Worm (Caenorhabditis elegans) whole organism, L3 larva: Measurements from ENCODE around the gene F14H8.8.

Experiments used
- R02D3.7 ChIP-seq: fragments of 150-350 bp; optimal IDR thresholded peaks from 2 replicates; lab custom pipeline; 2014; ENCODE audit warnings: missing biosample characterization, missing genetic modification characterization
- ZK546.5 ChIP-seq: sonication (generic microtip); optimal IDR thresholded peaks from 2 replicates; lab custom pipeline; 2017; ENCODE audit warnings: missing biosample characterization, missing genetic modification characterization
- aly-2 ChIP-seq: fragments of 150-350 bp; optimal IDR thresholded peaks from 2 replicates; lab custom pipeline; 2014; ENCODE audit warnings: missing biosample characterization, missing genetic modification characterization
- ceh-16 ChIP-seq: sonication (generic microtip); optimal IDR thresholded peaks from 2 replicates; lab custom pipeline; 2017; ENCODE audit warnings: missing biosample characterization, missing genetic modification characterization
- ceh-28 ChIP-seq: fragments of 150-350 bp; optimal IDR thresholded peaks from 2 replicates; lab custom pipeline; 2014; ENCODE audit warnings: missing biosample characterization, missing genetic modification reagents, missing genetic modification characterization
- ceh-82 ChIP-seq: fragments of 150-350 bp; optimal IDR thresholded peaks from 2 replicates; lab custom pipeline; 2014; ENCODE audit warnings: missing biosample characterization, missing genetic modification characterization
- daf-12 ChIP-seq: fragments of 150-350 bp; optimal IDR thresholded peaks from 2 replicates; lab custom pipeline; 2014; ENCODE audit warnings: missing biosample characterization, missing genetic modification reagents, missing genetic modification characterization
- egl-5 ChIP-seq: fragments of 150-350 bp; optimal IDR thresholded peaks from 2 replicates; lab custom pipeline; 2017; ENCODE audit warnings: missing biosample characterization, missing genetic modification reagents, missing genetic modification characterization, inconsistent platforms
- elt-2 ChIP-seq: sonication (generic microtip); optimal IDR thresholded peaks from 2 replicates; lab custom pipeline; 2016; ENCODE audit warnings: missing genetic modification reagents, mild to moderate bottlenecking, missing genetic modification characterization, missing compliant biosample characterization
- elt-3 ChIP-seq, 3 experiments: fragments of 150-350 bp in 1 of 3; sonication (generic microtip) in 2 of 3; optimal IDR thresholded peaks; 2 replicates in 2 of 3; 4 replicates in 1 of 3; lab custom pipeline; 2014 to 2017; ENCODE audit warnings: missing biosample characterization in 3 of 3, missing genetic modification characterization in 3 of 3
- eor-1 ChIP-seq, 2 experiments: fragments of 150-350 bp; optimal IDR thresholded peaks; 2 replicates each; lab custom pipeline; 2014 to 2018; ENCODE audit warnings: missing biosample characterization in 2 of 2, missing genetic modification characterization in 2 of 2
- fkh-2 ChIP-seq: fragments of 150-350 bp; optimal IDR thresholded peaks from 2 replicates; lab custom pipeline; 2014; ENCODE audit warnings: missing biosample characterization, missing genetic modification reagents, missing genetic modification characterization
- fos-1 ChIP-seq: fragments of 150-350 bp; optimal IDR thresholded peaks from 2 replicates; lab custom pipeline; 2014; ENCODE audit warnings: missing biosample characterization, missing genetic modification characterization
- hmg-11 ChIP-seq: sonication (generic microtip); optimal IDR thresholded peaks from 2 replicates; lab custom pipeline; 2016; ENCODE audit warnings: missing genetic modification characterization, missing compliant biosample characterization
- jun-1 ChIP-seq: fragments of 150-350 bp; optimal IDR thresholded peaks from 2 replicates; lab custom pipeline; 2014; ENCODE audit warnings: missing biosample characterization, missing genetic modification reagents, missing genetic modification characterization
- lin-15B ChIP-seq: fragments of 150-350 bp; optimal IDR thresholded peaks from 2 replicates; lab custom pipeline; 2014; ENCODE audit warnings: missing biosample characterization, missing genetic modification characterization
- lin-39 ChIP-seq: fragments of 150-350 bp; optimal IDR thresholded peaks from 2 replicates; lab custom pipeline; 2018; ENCODE audit warnings: missing biosample characterization, missing genetic modification reagents, missing genetic modification characterization
- lsy-12 ChIP-seq: sonication (generic microtip); optimal IDR thresholded peaks from 2 replicates; lab custom pipeline; 2016; ENCODE audit warnings: mild to moderate bottlenecking, missing genetic modification characterization, missing compliant biosample characterization
- mdl-1 ChIP-seq: fragments of 150-350 bp; optimal IDR thresholded peaks from 2 replicates; lab custom pipeline; 2014; ENCODE audit warnings: missing biosample characterization, missing genetic modification characterization
- mml-1 ChIP-seq: fragments of 150-350 bp; sonication (generic microtip); optimal IDR thresholded peaks from 3 replicates; lab custom pipeline; 2014; ENCODE audit warnings: missing biosample characterization, missing genetic modification characterization
- nhr-12 ChIP-seq: fragments of 150-350 bp; optimal IDR thresholded peaks from 2 replicates; lab custom pipeline; 2014; ENCODE audit warnings: missing biosample characterization, missing genetic modification characterization
- nhr-23 ChIP-seq: fragments of 150-350 bp; optimal IDR thresholded peaks from 2 replicates; lab custom pipeline; 2014; ENCODE audit warnings: missing biosample characterization, missing genetic modification reagents, missing genetic modification characterization
- nhr-25 ChIP-seq: sonication (generic microtip); optimal IDR thresholded peaks from 2 replicates; lab custom pipeline; 2017; ENCODE audit warnings: missing biosample characterization, missing genetic modification characterization
- nhr-28 ChIP-seq: fragments of 150-350 bp; optimal IDR thresholded peaks from 2 replicates; lab custom pipeline; 2014; ENCODE audit warnings: missing biosample characterization, missing genetic modification characterization
- nhr-77 ChIP-seq: fragments of 150-350 bp; optimal IDR thresholded peaks from 2 replicates; lab custom pipeline; 2014; ENCODE audit warnings: missing biosample characterization, missing genetic modification characterization
- pha-4 ChIP-seq: fragments of 150-350 bp; optimal IDR thresholded peaks from 2 replicates; lab custom pipeline; 2014; ENCODE audit warnings: missing biosample characterization, missing genetic modification reagents, missing genetic modification characterization
- pqm-1 ChIP-seq: fragments of 150-350 bp; optimal IDR thresholded peaks from 2 replicates; lab custom pipeline; 2017; ENCODE audit warnings: missing biosample characterization, missing genetic modification characterization, inconsistent platforms
- sea-2 ChIP-seq: fragments of 150-350 bp; sonication (generic microtip); optimal IDR thresholded peaks from 4 replicates; lab custom pipeline; 2014; ENCODE audit warnings: missing biosample characterization, missing genetic modification reagents, missing genetic modification characterization
- unc-39 ChIP-seq: sonication (generic microtip); optimal IDR thresholded peaks from 4 replicates; lab custom pipeline; 2017; ENCODE audit warnings: missing biosample characterization, missing genetic modification characterization
- zag-1 ChIP-seq: fragments of 150-350 bp; optimal IDR thresholded peaks from 2 replicates; lab custom pipeline; 2014; ENCODE audit warnings: missing biosample characterization, missing genetic modification characterization
- ztf-11 ChIP-seq: fragments of 150-350 bp; optimal IDR thresholded peaks from 2 replicates; lab custom pipeline; 2014; ENCODE audit warnings: missing biosample characterization, missing genetic modification characterization
- ztf-4 ChIP-seq: fragments of 150-350 bp; optimal IDR thresholded peaks from 2 replicates; lab custom pipeline; 2014; ENCODE audit warnings: missing biosample characterization, missing genetic modification characterization

Gene F14H8.8

DNA sequence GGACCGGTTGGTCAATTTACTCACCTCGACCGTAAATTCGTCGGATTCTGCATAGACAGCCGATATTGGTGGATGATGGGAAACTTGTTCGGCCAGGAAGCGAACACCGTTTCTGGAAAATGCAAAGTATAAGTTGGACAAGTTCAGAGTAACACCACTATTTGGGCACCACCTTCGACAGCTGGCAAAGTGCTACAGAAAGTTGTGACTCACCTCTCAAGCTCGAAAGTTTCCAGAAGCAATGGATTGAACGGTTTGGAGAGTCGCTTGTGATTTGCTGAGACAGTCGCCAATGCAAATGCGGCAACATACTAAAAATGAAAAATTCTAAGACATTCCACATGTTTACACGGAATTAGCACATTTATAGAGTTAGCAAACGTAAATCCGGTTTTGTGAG, 15.9 kb upstream of the F14H8.8 start:
- TF ChIP-seq jun-1 (tag; lab: Kevin White, UChicago): no peak
- TF ChIP-seq ZK546.5 (tag; lab: Kevin White, UChicago): no peak
- TF ChIP-seq unc-39 (tag; lab: Kevin White, UChicago): no peak
- no peak for TF ChIP-seq nhr-25 (tag; lab: Kevin White, UChicago)
- TF ChIP-seq elt-3 (tag; optimal IDR thresholded peaks at IDR 0.05; lab: Kevin White, UChicago): no peak
- no peak for TF ChIP-seq nhr-12 (tag; lab: Kevin White, UChicago)
- TF ChIP-seq egl-5 (tag; lab: Kevin White, UChicago): no peak
- TF ChIP-seq ztf-4 (tag; lab: Kevin White, UChicago): no peak
- no peak for TF ChIP-seq lin-15B (tag; lab: Kevin White, UChicago)
- no peak for TF ChIP-seq eor-1 (tag; optimal IDR thresholded peaks at IDR 0.05; lab: Kevin White, UChicago)

DNA sequence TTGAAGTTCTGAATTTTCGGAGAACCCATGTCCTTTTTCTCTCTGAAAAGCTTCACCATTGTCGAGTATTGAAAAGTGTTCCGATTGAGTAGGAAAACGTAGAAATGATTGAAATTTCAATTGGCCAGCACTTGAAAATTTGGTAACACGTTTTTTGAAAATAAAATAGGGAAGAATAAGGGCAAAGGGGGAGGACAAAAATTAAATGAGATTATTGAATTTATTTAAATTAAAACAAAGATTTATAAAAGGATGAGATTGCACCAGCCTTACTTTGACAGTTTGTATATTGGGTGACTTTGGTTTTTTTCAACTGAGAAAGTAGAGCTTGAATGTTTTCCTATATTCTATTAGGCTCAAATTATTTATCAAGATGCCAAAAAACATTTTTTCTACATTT, 15.1 kb upstream of the F14H8.8 start, which contains the start of gene obr-2:
Gene obr-2, minus strand, starts transcription at position 101 of the 400 bp plus-strand sequence.
- TF ChIP-seq unc-39 (tag; lab: Kevin White, UChicago) (no peak), lsy-12 (no peak), R02D3.7 (tag; lab: Kevin White, UChicago) (no peak), lin-39 (tag; lab: Kevin White, UChicago) (no peak), ceh-16 (tag; lab: Kevin White, UChicago) (no peak), elt-2 (tag; lab: Kevin White, UChicago) (no peak), aly-2 (no peak), eor-1 (tag; optimal IDR thresholded peaks at IDR 0.05; lab: Kevin White, UChicago) (no peak), ztf-11 (tag; lab: Kevin White, UChicago) (no peak), fos-1 (tag; lab: Kevin White, UChicago) (no peak), lin-15B (tag; lab: Kevin White, UChicago) (no peak), ceh-28 (tag; lab: Kevin White, UChicago) (no peak), ceh-82 (tag; lab: Kevin White, UChicago) (no peak), ZK546.5 (tag; lab: Kevin White, UChicago) (no peak), mml-1 (tag; lab: Kevin White, UChicago) (no peak), nhr-77 (no peak), fkh-2 (tag; lab: Kevin White, UChicago) (no peak), nhr-23 (tag; lab: Kevin White, UChicago) (no peak)

DNA sequence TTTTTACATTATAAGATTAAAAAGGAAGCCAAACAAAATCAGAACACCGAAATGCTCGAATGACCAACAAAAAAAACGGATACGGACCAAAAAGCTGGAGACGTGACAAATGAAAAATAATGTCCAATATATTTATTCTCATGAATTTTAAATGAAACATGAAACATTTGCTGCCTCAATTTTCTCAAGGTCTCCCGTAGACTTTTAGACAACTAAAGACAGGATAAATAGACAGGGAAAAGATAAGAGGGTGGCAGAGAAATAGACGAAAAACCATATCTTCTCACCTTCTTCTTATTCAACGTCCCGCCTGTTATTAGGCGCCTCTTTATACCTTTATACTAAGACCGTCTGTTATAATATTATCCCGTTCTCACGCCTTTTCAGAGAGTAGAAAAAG, 13.5 kb upstream of the F14H8.8 start:
- TF ChIP-seq nhr-25 (tag; lab: Kevin White, UChicago) (peak; percentile 69), mml-1 (tag; lab: Kevin White, UChicago) (no peak)

DNA sequence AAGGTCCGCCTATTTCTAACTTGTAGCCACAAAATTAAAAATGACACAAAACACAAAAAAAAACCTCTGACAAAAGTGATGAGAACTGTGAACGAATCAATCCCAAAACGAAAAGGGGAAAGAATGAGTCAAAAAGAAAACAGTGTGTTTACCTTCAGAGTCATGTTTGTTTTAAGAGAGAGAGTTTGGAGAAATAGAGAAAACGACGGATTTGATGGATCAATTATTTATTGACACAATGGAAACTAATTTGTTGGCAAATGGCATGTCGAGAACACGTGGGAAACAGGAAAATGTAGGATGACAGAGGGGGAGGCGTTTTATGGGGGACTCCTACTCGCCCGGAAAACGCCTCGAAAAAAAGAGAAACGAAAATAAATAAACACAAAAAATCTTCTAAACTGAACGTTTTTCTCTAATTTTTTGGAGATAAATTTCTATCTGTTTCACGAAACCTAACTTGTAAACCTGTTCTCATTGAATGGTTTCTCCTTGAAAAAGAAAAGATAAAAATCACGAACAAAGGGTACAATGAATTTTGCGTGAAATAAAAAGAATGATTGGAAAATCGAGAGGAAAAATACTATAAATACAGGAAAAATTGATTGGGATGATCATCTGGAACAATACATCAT, 12.4 kb upstream of the F14H8.8 start:
- TF ChIP-seq pha-4 (peak; percentile 94), egl-5 (tag; lab: Kevin White, UChicago) (peak; percentile 1), nhr-25 (tag; lab: Kevin White, UChicago) (peak; percentile 19), fos-1 (tag; lab: Kevin White, UChicago) (no peak), zag-1 (tag; lab: Kevin White, UChicago) (no peak), sea-2 (GFP tag; lab: Kevin White, UChicago) (no peak)

DNA sequence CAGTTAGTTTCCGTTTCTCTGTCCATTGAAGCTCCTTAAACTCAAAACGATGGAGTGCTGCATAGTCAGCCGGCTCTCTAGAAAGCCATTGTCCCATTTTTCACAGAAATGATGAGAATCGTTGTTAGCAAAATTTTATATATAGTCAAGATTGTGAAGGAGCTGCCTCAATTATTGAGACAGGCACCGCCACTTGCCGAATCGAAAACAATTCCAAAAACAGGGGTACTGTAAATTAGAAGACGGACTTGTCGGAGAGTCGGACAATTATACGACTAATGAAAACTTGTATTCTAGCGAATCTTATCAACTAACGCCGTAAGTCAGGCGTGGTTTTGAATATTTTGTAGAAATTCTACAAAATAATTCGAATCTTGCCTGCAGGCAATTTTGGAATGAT, 9.0 kb upstream of the F14H8.8 start, which contains the start of gene F14H8.2:
Gene F14H8.2, minus strand, starts transcription at position 101 of the 400 bp plus-strand sequence.
- TF ChIP-seq lin-39 (tag; lab: Kevin White, UChicago) (no peak), daf-12 (tag; lab: Kevin White, UChicago) (no peak), mdl-1 (tag; lab: Kevin White, UChicago) (no peak), nhr-12 (tag; lab: Kevin White, UChicago) (no peak), egl-5 (tag; lab: Kevin White, UChicago) (no peak), nhr-23 (tag; lab: Kevin White, UChicago) (no peak), nhr-28 (tag; lab: Kevin White, UChicago) (no peak)

DNA sequence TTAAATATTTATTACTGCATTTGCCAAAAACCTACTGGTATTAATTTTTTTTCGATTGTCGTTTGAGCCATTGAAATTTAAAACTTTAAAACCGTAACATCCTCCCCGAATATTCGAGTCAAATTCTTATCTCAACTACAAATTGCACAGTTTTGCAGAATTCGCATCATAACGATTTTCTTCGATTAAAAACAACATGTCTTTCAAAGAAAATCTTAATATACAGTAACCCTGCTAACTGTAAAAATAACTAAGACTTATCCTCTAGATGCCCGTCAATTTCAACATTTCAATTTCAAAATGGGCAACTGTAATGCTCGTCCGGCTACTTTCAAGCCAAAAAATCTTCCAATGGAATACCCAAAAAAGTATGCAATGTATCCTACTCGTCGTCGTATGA, 8.5 kb upstream of the F14H8.8 start, which contains the start of gene F14H8.5:
Gene F14H8.5, plus strand, starts transcription at position 301 of the 400 bp plus-strand sequence.
- no peak for TF ChIP-seq pqm-1 (tag; lab: Kevin White, UChicago)
- TF ChIP-seq jun-1 (tag; lab: Kevin White, UChicago): no peak
- TF ChIP-seq hmg-11 (tag; lab: Kevin White, UChicago): no peak
